Fruit fly (Drosophila melanogaster) whole organism, embryonic: ENCODE results near the gene CG12951.

ENCODE experiments used
- ATbp ChIP-seq: fragments of 200-800 bp; sonication (Bioruptor generic); optimal IDR thresholded peaks from 2 replicates; lab custom pipeline; 2017; ENCODE audit warnings: missing biosample characterization, mild to moderate bottlenecking, missing genetic modification characterization, missing genetic modification reagents
- CG10543 ChIP-seq: fragments of 200-800 bp; sonication (Bioruptor generic); optimal IDR thresholded peaks from 3 replicates; lab custom pipeline; 2017; ENCODE audit warnings: missing biosample characterization, mild to moderate bottlenecking, missing genetic modification characterization, moderate library complexity
- CG11504 ChIP-seq: fragments of 200-800 bp; sonication (Bioruptor generic); optimal IDR thresholded peaks from 3 replicates; lab custom pipeline; 2019; ENCODE audit warnings: missing biosample characterization, mild to moderate bottlenecking, missing genetic modification characterization, moderate library complexity
- CG12659 ChIP-seq: fragments of 200-800 bp; sonication (Bioruptor generic); optimal IDR thresholded peaks from 3 replicates; lab custom pipeline; 2017; ENCODE audit warnings: mild to moderate bottlenecking, missing biosample characterization, missing genetic modification reagents, missing genetic modification characterization
- CG12769 ChIP-seq: fragments of 200-800 bp; sonication (Bioruptor generic); optimal IDR thresholded peaks from 2 replicates; lab custom pipeline; 2019; ENCODE audit warnings: missing biosample characterization, mild to moderate bottlenecking, missing genetic modification characterization, moderate library complexity
- CG1529 ChIP-seq: fragments of 200-800 bp; sonication (Bioruptor generic); optimal IDR thresholded peaks from 3 replicates; lab custom pipeline; 2018; ENCODE audit warnings: missing biosample characterization, missing genetic modification characterization
- CG15601 ChIP-seq: fragments of 200-800 bp; sonication (Bioruptor generic); optimal IDR thresholded peaks from 3 replicates; lab custom pipeline; 2019; ENCODE audit warnings: missing biosample characterization, mild to moderate bottlenecking, missing genetic modification characterization, moderate library complexity
- CG18262 ChIP-seq: fragments of 200-800 bp; optimal IDR thresholded peaks from 3 replicates; lab custom pipeline; 2019; ENCODE audit warnings: missing biosample characterization, mild to moderate bottlenecking, missing genetic modification characterization, moderate library complexity
- CG33557 ChIP-seq: fragments of 200-800 bp; sonication (Bioruptor generic); optimal IDR thresholded peaks from 2 replicates; lab custom pipeline; 2019; ENCODE audit warnings: missing biosample characterization, mild to moderate bottlenecking, missing genetic modification characterization, moderate library complexity
- CG34376 ChIP-seq: fragments of 200-800 bp; sonication (Bioruptor generic); optimal IDR thresholded peaks from 2 replicates; lab custom pipeline; 2018; ENCODE audit warnings: missing biosample characterization, mild to moderate bottlenecking, missing genetic modification characterization
- CG7745 ChIP-seq: fragments of 200-800 bp; sonication (Bioruptor generic); optimal IDR thresholded peaks from 2 replicates; lab custom pipeline; 2018; ENCODE audit warnings: missing biosample characterization, mild to moderate bottlenecking, missing genetic modification characterization, moderate library complexity
- CkIIα-i1 ChIP-seq: fragments of 200-800 bp; sonication (Bioruptor generic); IDR thresholded peaks from 2 replicates; pipeline ENCODE4 v1.3.6; 2022; ENCODE audit warnings: missing biosample characterization, missing genetic modification characterization
- D19B ChIP-seq: fragments of 200-800 bp; sonication (Bioruptor generic); optimal IDR thresholded peaks from 2 replicates; lab custom pipeline; 2017; ENCODE audit warnings: missing biosample characterization, mild to moderate bottlenecking, missing genetic modification characterization
- Deaf1 ChIP-seq: fragments of 200-800 bp; optimal IDR thresholded peaks from 3 replicates; lab custom pipeline; 2019; ENCODE audit warnings: missing biosample characterization, mild to moderate bottlenecking, missing genetic modification characterization, moderate library complexity
- Dref ChIP-seq: fragments of 200-800 bp; sonication (Bioruptor generic); IDR thresholded peaks from 2 replicates; pipeline ENCODE4 v1.3.6; 2022; ENCODE audit warnings: missing biosample characterization, missing genetic modification characterization
- Fer3 ChIP-seq: fragments of 200-800 bp; sonication (Bioruptor generic); optimal IDR thresholded peaks from 2 replicates; lab custom pipeline; 2018; ENCODE audit warnings: missing biosample characterization, mild to moderate bottlenecking, missing genetic modification characterization, moderate library complexity
- HLHmδ ChIP-seq: fragments of 200-800 bp; sonication (Bioruptor generic); optimal IDR thresholded peaks from 2 replicates; lab custom pipeline; 2018; ENCODE audit warnings: missing biosample characterization, mild to moderate bottlenecking, missing genetic modification characterization, moderate library complexity
- Hr78 ChIP-seq, 2 experiments: fragments of 200-800 bp in 1 of 2; fragments of >200 bp in 1 of 2; sonication (Bioruptor generic) in 1 of 2; optimal IDR thresholded peaks; 2 replicates each; lab custom pipeline; 2017 to 2019; ENCODE audit warnings: missing biosample characterization in 2 of 2, missing genetic modification characterization in 2 of 2, mild to moderate bottlenecking in 1 of 2, moderate library complexity in 1 of 2
- NC2β ChIP-seq: fragments of 200-800 bp; sonication (Bioruptor generic); optimal IDR thresholded peaks from 2 replicates; lab custom pipeline; 2016; ENCODE audit warnings: missing biosample characterization, missing genetic modification characterization
- Pdp1 ChIP-seq, 2 experiments: fragments of 200-800 bp; sonication (Bioruptor generic); optimal IDR thresholded peaks; 3 replicates each; lab custom pipeline; 2016; ENCODE audit warnings: missing biosample characterization in 2 of 2, missing genetic modification characterization in 2 of 2, mild to moderate bottlenecking in 1 of 2, moderate library complexity in 1 of 2
- Stat92E ChIP-seq, 3 experiments: fragments of >200 bp in 2 of 3; fragments of 200-800 bp in 1 of 3; sonication (Bioruptor generic) in 1 of 3; optimal IDR thresholded peaks; 2 replicates each; lab custom pipeline; 2017 to 2019; ENCODE audit warnings: missing biosample characterization in 3 of 3, missing genetic modification characterization in 3 of 3, mild to moderate bottlenecking in 1 of 3, moderate library complexity in 1 of 3
- Trl ChIP-seq, 3 experiments: fragments of >200 bp in 2 of 3; fragments of 200-800 bp in 1 of 3; sonication (Bioruptor generic) in 1 of 3; optimal IDR thresholded peaks; 2 replicates in 1 of 3; 3 replicates in 2 of 3; lab custom pipeline; 2016 to 2017; ENCODE audit warnings: missing biosample characterization in 1 of 3, missing genetic modification characterization in 1 of 3
- ab ChIP-seq: fragments of 200-800 bp; sonication (Bioruptor generic); optimal IDR thresholded peaks from 2 replicates; lab custom pipeline; 2016; ENCODE audit warnings: missing biosample characterization, missing genetic modification characterization
- abd-A ChIP-seq: fragments of 200-800 bp; sonication (Bioruptor generic); optimal IDR thresholded peaks from 3 replicates; lab custom pipeline; 2019; ENCODE audit warnings: missing biosample characterization, mild to moderate bottlenecking, missing genetic modification characterization, moderate library complexity
- ac ChIP-seq: fragments of 200-800 bp; sonication (Bioruptor generic); optimal IDR thresholded peaks from 3 replicates; lab custom pipeline; 2017; ENCODE audit warnings: missing biosample characterization, mild to moderate bottlenecking, missing genetic modification characterization
- ara ChIP-seq: fragments of 200-800 bp; sonication (Bioruptor generic); IDR thresholded peaks from 2 replicates; pipeline ENCODE4 v1.3.6; 2022; ENCODE audit warnings: missing biosample characterization, missing genetic modification characterization
- cg ChIP-seq: fragments of 200-800 bp; sonication (Bioruptor generic); optimal IDR thresholded peaks from 3 replicates; lab custom pipeline; 2019; ENCODE audit warnings: missing biosample characterization, mild to moderate bottlenecking, missing genetic modification characterization, moderate library complexity
- eve ChIP-seq, 2 experiments: fragments of >200 bp; optimal IDR thresholded peaks; 2 replicates each; lab custom pipeline; 2017; ENCODE audit warnings: missing biosample characterization in 2 of 2, missing genetic modification characterization in 2 of 2
- ftz-f1 ChIP-seq: fragments of 200-800 bp; sonication (Bioruptor generic); optimal IDR thresholded peaks from 2 replicates; lab custom pipeline; 2016; ENCODE audit warnings: missing biosample characterization, missing genetic modification characterization
- kni ChIP-seq: fragments of 200-800 bp; sonication (Bioruptor generic); optimal IDR thresholded peaks from 3 replicates; lab custom pipeline; 2017; ENCODE audit warnings: mild to moderate bottlenecking, missing biosample characterization, missing genetic modification reagents, missing genetic modification characterization
- lola ChIP-seq, 3 experiments: fragments of >200 bp in 2 of 3; fragments of 200-800 bp in 1 of 3; sonication (Bioruptor generic) in 1 of 3; optimal IDR thresholded peaks; 2 replicates each; lab custom pipeline; 2017 to 2019; ENCODE audit warnings: missing biosample characterization in 3 of 3, missing genetic modification characterization in 3 of 3, mild to moderate bottlenecking in 1 of 3, moderate library complexity in 1 of 3
- mirr ChIP-seq: fragments of 200-800 bp; sonication (Bioruptor generic); optimal IDR thresholded peaks from 3 replicates; lab custom pipeline; 2018; ENCODE audit warnings: missing biosample characterization, mild to moderate bottlenecking, missing genetic modification characterization
- nerfin-1 ChIP-seq: fragments of 200-800 bp; sonication (Bioruptor generic); optimal IDR thresholded peaks from 3 replicates; lab custom pipeline; 2019; ENCODE audit warnings: missing biosample characterization, mild to moderate bottlenecking, missing genetic modification characterization, moderate library complexity
- pfk ChIP-seq: fragments of 200-800 bp; sonication (Bioruptor generic); optimal IDR thresholded peaks from 2 replicates; lab custom pipeline; 2018; ENCODE audit warnings: missing biosample characterization, mild to moderate bottlenecking, missing genetic modification characterization, moderate library complexity
- pros ChIP-seq: fragments of 200-800 bp; sonication (Bioruptor generic); optimal IDR thresholded peaks from 3 replicates; lab custom pipeline; 2019; ENCODE audit warnings: missing biosample characterization, mild to moderate bottlenecking, missing genetic modification characterization, moderate library complexity
- sd ChIP-seq: fragments of 200-800 bp; sonication (Bioruptor generic); optimal IDR thresholded peaks from 3 replicates; lab custom pipeline; 2018; ENCODE audit warnings: missing biosample characterization, mild to moderate bottlenecking, missing genetic modification characterization, moderate library complexity
- sens ChIP-seq: fragments of 200-800 bp; sonication (Bioruptor generic); peaks from one replicate; lab custom pipeline; 2016; ENCODE audit warnings: missing biosample characterization, missing genetic modification characterization
- sqz ChIP-seq: fragments of 200-800 bp; sonication (Bioruptor generic); optimal IDR thresholded peaks from 3 replicates; lab custom pipeline; 2018; ENCODE audit warnings: missing biosample characterization, mild to moderate bottlenecking, missing genetic modification characterization
- sug ChIP-seq: fragments of 200-800 bp; optimal IDR thresholded peaks from 2 replicates; lab custom pipeline; 2019; ENCODE audit warnings: missing biosample characterization, mild to moderate bottlenecking, missing genetic modification characterization, moderate library complexity
- tio ChIP-seq: fragments of 200-800 bp; sonication (Bioruptor generic); optimal IDR thresholded peaks from 2 replicates; lab custom pipeline; 2017; ENCODE audit warnings: missing biosample characterization, missing genetic modification characterization, inconsistent platforms
- twi ChIP-seq: fragments of 200-800 bp; optimal IDR thresholded peaks from 2 replicates; lab custom pipeline; 2019; ENCODE audit warnings: missing biosample characterization, mild to moderate bottlenecking, missing genetic modification characterization, moderate library complexity
- unpg ChIP-seq: fragments of 200-800 bp; sonication (Bioruptor generic); optimal IDR thresholded peaks from 3 replicates; lab custom pipeline; 2018; ENCODE audit warnings: missing biosample characterization, mild to moderate bottlenecking, missing genetic modification characterization, moderate library complexity
- yki ChIP-seq: fragments of >200 bp; optimal IDR thresholded peaks from 3 replicates; lab custom pipeline; 2018

Gene CG12951

DNA sequence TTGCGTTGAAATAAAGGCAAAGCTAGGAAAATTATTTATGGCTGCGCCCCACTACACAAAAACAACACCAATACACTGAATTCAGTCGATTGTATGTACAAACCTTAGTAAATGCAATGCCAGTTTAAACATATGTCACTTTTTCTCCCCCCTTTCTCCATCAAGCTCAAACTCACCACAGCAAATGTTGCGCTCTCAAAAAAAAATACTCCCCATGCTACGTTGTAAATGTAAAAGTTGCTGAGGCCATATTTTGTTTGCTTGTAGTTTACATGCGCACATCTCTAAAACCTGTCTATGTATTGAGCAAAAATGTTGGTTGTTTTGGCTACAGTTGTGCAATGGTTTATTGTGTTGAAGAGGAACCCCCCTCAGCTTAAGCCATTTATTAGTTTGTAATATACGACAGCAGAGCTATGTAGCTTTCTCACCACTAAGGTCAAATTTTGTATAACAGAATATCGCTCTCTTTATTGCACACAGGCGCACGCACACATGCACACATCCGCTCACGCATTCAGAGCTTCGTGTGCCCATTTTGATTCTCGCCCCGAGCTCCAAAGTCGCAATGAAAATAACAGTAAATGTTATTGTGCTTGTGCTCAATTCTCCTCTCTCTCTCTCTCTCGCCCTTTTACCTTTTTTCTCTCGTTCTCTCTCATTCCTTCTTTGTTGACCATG lies 22.6 kb upstream of the CG12951 start:
- TF ChIP-seq Trl (optimal IDR thresholded peaks at IDR 0.05; lab: Kevin White, UChicago) (peak; percentile 89 to 98), Trl (GFP tag; optimal IDR thresholded peaks at IDR 0.05; lab: Kevin White, UChicago) (peak; percentile 16), twi (tag; lab: Kevin White, UChicago) (peak; percentile 72), sd (tag; lab: Kevin White, UChicago) (peak; percentile 62), tio (GFP tag; lab: Kevin White, UChicago) (no peak), Stat92E (GFP tag; optimal IDR thresholded peaks at IDR 0.05; lab: Kevin White, UChicago) (peak in 1 of 3 experiments; percentile 84), CG15601 (tag; lab: Kevin White, UChicago) (peak; percentile 29), cg (peak; percentile 91), CG33557 (peak; percentile 23), HLHmδ (GFP tag; lab: Kevin White, UChicago) (peak; percentile 20), Fer3 (tag; lab: Kevin White, UChicago) (no peak), unpg (peak; percentile 8), CG10543 (GFP tag; lab: Kevin White, UChicago) (peak; percentile 14), nerfin-1 (peak; percentile 51), kni (GFP tag; lab: Kevin White, UChicago) (peak; percentile 97), Deaf1 (peak; percentile 87), Pdp1 (GFP tag; optimal IDR thresholded peaks at IDR 0.05; lab: Kevin White, UChicago) (peak in 1 of 2 experiments; percentile 92), yki (lab: Kevin White, UChicago) (peak; percentile 55), Dref (GFP tag; lab: Robert Waterston, UW) (no peak), CG12659 (GFP tag; lab: Kevin White, UChicago) (no peak), CG18262 (tag; lab: Kevin White, UChicago) (no peak), D19B (GFP tag; lab: Kevin White, UChicago) (no peak), ATbp (peak; percentile 40), pfk (GFP tag; lab: Kevin White, UChicago) (no peak), lola (GFP tag; optimal IDR thresholded peaks at IDR 0.05; lab: Kevin White, UChicago) (no peak), ftz-f1 (GFP tag; lab: Kevin White, UChicago) (peak; percentile 67), CG12769 (tag; lab: Kevin White, UChicago) (peak; percentile 68), sug (tag; lab: Kevin White, UChicago) (peak; percentile 87), CkIIα-i1 (GFP tag; lab: Robert Waterston, UW) (no peak), ab (GFP tag; lab: Kevin White, UChicago) (peak; percentile 5), NC2β (GFP tag; lab: Kevin White, UChicago) (no peak), eve (GFP tag; optimal IDR thresholded peaks at IDR 0.05; lab: Kevin White, UChicago) (peak in 1 of 2 experiments; percentile 63), ara (GFP tag; lab: Robert Waterston, UW) (no peak), mirr (peak; percentile 86), ac (no peak), CG34376 (peak; percentile 69), CG7745 (tag; lab: Kevin White, UChicago) (peak; percentile 3), CG11504 (tag; lab: Kevin White, UChicago) (peak; percentile 94), abd-A (tag; lab: Kevin White, UChicago) (peak; percentile 99), sens (GFP tag; lab: Kevin White, UChicago) (peak; percentile 75), pros (GFP tag; lab: Kevin White, UChicago) (peak; percentile 20), Hr78 (GFP tag; optimal IDR thresholded peaks at IDR 0.05; lab: Kevin White, UChicago) (peak in 1 of 2 experiments; percentile 95), CG1529 (GFP tag; lab: Kevin White, UChicago) (peak; percentile 4), sqz (GFP tag; lab: Kevin White, UChicago) (peak; percentile 85)
- TF ChIP-seq, all 482 proteins: peak for 31
